Fruit fly (Drosophila melanogaster): ENCODE measurements around the gene CG9286.

The CG9286 gene

DNA sequence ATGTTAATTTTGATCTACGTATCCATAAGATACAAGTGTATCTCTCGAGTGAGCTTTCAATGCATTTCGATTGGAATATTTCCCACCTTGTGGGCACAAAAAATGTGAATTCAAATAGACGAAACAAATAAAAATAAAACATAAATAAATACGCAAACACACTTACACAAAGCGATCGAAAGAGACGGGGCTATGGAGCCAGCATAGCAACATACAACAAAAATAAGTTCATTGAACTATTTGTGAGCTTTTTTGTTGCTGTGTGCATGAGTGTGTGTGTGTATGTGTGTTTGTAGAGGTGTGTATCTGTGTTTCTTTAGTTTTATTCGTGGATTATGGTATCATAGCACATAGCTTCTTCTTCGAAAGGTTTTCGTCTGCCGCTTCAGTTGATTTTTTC is 39.7 kb downstream of the CG9286 start:
- TF ChIP-seq noc (tag; optimal IDR thresholded peaks at IDR 0.05) = no peak

DNA sequence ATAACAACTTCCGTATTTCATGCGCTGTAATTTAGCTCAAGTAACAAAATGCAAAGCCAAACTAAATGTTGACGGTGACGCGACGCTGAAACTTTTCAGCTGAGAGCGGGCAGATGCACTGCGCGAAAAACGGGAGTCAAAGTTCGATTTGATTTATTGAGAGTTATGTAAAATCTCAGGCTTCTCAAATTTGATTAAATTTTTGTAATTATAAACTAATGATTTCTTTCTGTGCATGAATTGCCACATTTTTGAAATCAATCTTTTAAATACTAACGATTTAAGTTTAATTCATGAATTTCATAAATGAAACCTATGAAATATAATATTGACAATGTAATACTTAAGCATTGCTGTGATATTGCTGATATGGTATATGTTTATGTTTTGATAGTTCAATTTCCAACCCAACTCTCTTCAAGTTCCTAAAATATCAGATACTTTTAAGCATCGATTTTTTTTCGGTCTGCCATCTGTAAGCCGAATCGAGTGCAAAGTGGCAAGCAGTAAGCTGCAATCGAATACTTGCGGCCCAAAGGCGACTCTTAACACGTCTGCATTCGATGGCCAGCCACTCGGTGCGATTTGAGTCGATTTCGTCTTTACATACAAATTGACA is 41.9 kb downstream of the CG9286 start:
- no peak for TF ChIP-seq noc (tag; optimal IDR thresholded peaks at IDR 0.05)

DNA sequence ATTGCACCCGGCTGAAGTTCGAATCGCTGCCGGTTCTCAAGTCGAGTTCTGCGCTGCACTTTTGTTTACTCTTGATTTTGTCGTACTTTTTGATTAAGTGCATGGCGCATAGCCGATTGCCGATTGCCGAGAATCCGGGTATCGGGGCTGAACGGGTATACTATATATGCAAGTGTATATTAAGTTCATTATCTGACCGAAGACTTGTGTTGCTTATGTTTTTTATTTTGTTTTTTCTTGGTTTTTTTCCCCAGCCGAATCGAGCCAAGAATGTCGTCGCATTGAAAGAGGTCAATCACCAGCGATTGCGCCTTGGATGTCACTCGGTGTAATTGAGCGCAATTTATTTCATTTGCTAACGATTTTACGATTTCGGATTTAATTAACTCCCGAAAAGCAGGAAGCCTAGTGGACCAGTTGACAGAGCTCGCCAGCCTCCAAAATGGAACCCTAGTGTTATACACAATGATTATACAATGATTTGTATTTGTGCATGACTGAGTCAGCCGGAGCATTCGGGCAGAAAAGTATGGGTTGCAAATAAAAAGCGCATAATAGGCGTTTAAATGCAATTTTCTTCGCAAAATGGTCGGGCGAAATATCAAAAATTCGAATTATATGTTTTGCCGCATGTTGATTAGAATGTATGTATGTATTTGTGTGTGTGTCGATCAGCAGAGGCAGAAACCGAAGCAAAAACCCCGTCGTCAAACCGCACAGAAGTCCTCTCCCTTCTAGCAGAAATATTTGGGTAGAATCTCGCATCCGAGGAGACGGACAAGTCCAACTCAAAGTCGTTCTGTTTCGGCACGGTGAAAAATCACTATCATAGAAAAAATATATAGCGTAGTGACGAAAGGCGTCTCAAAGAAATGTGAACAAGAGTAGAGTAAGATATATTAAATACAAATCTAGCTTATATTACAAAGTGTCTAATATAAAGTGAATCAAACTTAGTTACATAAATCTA is 47.5 kb downstream of the CG9286 start, which contains the start of gene Mst87F:
Gene Mst87F (minus strand): TSS at position 56 of the 970 bp plus-strand sequence.
- TF ChIP-seq noc (tag; optimal IDR thresholded peaks at IDR 0.05) = no peak

DNA sequence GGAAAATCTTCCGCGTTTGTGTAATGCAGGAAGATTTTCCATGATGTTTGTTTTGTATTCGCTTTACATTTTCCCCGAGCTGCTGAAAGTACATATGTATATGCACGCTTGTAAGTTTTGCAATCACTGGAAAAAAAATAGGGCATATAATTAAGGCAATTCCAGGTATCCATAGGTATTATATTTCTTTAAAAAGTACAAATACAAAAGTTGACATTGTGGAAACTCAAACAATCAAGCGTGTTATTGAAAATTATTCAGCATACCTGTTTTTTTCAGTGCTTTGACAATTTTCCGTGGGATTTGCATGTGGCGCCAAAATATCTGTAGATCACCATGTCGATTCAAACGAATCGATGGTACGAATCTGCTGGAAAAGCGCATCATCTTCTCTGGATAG is 50.3 kb downstream of the CG9286 start:
- no peak for TF ChIP-seq noc (tag; optimal IDR thresholded peaks at IDR 0.05)

All from whole organism, larva.